Fruit fly (Drosophila melanogaster): ENCODE data around the gene tey.
A peak's percentile ranks its signal among the peaks of the same experiment; 100 is the strongest.

Gene tey

DNA sequence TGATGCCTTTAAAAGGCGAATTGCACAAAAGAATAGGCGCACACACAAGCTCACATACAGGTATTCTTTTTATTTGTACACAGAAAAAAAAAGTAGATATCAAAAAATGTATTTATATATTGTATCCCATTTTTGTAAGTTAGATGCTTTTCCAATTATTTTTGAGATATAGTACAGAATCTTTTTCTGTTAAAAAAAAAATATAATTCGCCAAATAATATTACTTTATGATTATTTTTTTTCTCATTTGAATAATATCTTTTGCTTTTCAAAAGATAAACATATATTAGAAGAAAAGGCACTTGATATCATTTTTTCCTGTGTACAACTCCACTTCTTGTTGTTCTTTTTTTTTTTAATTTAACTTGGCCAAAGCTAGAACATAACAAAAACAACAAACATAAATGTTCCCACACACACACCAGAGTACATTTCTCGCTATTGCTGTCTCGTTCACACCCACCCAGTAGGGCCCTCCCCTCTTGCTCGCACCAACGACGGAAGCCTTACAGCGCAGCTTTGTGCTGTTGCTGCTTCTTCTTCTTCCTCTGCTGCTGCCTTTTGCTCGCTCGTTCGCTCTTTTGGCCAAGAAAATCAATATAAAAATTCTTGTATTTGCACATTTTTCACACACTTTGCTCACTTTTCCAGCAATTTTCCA, 29.0 kb downstream of the tey start (continued):
- TF ChIP-seq CG10565 (GFP tag; optimal IDR thresholded peaks at IDR 0.05) (no peak), Hmx (GFP tag; optimal IDR thresholded peaks at IDR 0.05) (no peak), Hsf (GFP tag; optimal IDR thresholded peaks at IDR 0.05) (no peak), sqz (GFP tag; optimal IDR thresholded peaks at IDR 0.05) (no peak), CG42726 (GFP tag; IDR thresholded peaks at IDR 0.05; ENCODE audit: partially characterized antibody) (no peak), CG13287 (GFP tag; IDR thresholded peaks at IDR 0.05; ENCODE audit: partially characterized antibody) (no peak), salm (tag; optimal IDR thresholded peaks at IDR 0.05) (no peak), chif (GFP tag; optimal IDR thresholded peaks at IDR 0.05) (peak in 1 of 2 experiments; percentile 21), hb (GFP tag; IDR thresholded peaks at IDR 0.05; ENCODE audit: partially characterized antibody) (no peak), aop (GFP tag; IDR thresholded peaks at IDR 0.05) (no peak), CG12391 (tag; optimal IDR thresholded peaks at IDR 0.05) (peak; percentile 82), Fer2 (tag; optimal IDR thresholded peaks at IDR 0.05) (peak; percentile 79), CG16815 (GFP tag; optimal IDR thresholded peaks at IDR 0.05) (peak; percentile 50), CG30020 (tag; optimal IDR thresholded peaks at IDR 0.05) (no peak), ind (GFP tag; optimal IDR thresholded peaks at IDR 0.05) (peak; percentile 70), odd (GFP tag; optimal IDR thresholded peaks at IDR 0.05) (peak; percentile 17), CG15514 (GFP tag; optimal IDR thresholded peaks at IDR 0.05) (peak; percentile 27), bbx (GFP tag; IDR thresholded peaks at IDR 0.05; ENCODE audit: partially characterized antibody) (no peak), Trl (optimal IDR thresholded peaks at IDR 0.05) (no peak), Trl (GFP tag; optimal IDR thresholded peaks at IDR 0.05) (no peak), sd (tag; optimal IDR thresholded peaks at IDR 0.05) (peak; percentile 19), ewg (GFP tag; optimal IDR thresholded peaks at IDR 0.05) (no peak), so (GFP tag; IDR thresholded peaks at IDR 0.05) (no peak), CG12299 (tag; optimal IDR thresholded peaks at IDR 0.05) (peak; percentile 76), ato (GFP tag; IDR thresholded peaks at IDR 0.05; ENCODE audit: partially characterized antibody) (no peak), CG3407 (GFP tag; optimal IDR thresholded peaks at IDR 0.05) (no peak), Elba2 (GFP tag; optimal IDR thresholded peaks at IDR 0.05) (no peak), CG4328 (GFP tag; optimal IDR thresholded peaks at IDR 0.05) (no peak), Usf (GFP tag; optimal IDR thresholded peaks at IDR 0.05) (peak; percentile 4), sima (GFP tag; optimal IDR thresholded peaks at IDR 0.05) (no peak), tx (GFP tag; optimal IDR thresholded peaks at IDR 0.05) (no peak), Hmr (GFP tag; optimal IDR thresholded peaks at IDR 0.05) (peak; percentile 82), amos (GFP tag; IDR thresholded peaks at IDR 0.05; ENCODE audit: partially characterized antibody) (no peak), CG2712 (tag; optimal IDR thresholded peaks at IDR 0.05) (peak; percentile 90), Poxn (GFP tag; IDR thresholded peaks at IDR 0.05) (no peak), CG7928 (GFP tag; optimal IDR thresholded peaks at IDR 0.05) (no peak), TFAM (GFP tag; optimal IDR thresholded peaks at IDR 0.05) (no peak), CG14710 (tag; optimal IDR thresholded peaks at IDR 0.05) (peak; percentile 90), sc (optimal IDR thresholded peaks at IDR 0.05) (no peak), sc (GFP tag; optimal IDR thresholded peaks at IDR 0.05) (no peak), CG43689 (GFP tag; IDR thresholded peaks at IDR 0.05) (no peak), Hey (tag; optimal IDR thresholded peaks at IDR 0.05) (no peak), lab (GFP tag; optimal IDR thresholded peaks at IDR 0.05) (peak; percentile 82), grn (GFP tag; optimal IDR thresholded peaks at IDR 0.05) (no peak), CG11247 (GFP tag; IDR thresholded peaks at IDR 0.05) (no peak), CG13296 (GFP tag; optimal IDR thresholded peaks at IDR 0.05) (peak; percentile 81), Awh (GFP tag; IDR thresholded peaks at IDR 0.05) (peak; percentile 33; the same call in 1 of the 2 replicates), Bdp1 (GFP tag; optimal IDR thresholded peaks at IDR 0.05) (no peak), eyg (GFP tag; optimal IDR thresholded peaks at IDR 0.05) (no peak), dpn (GFP tag; optimal IDR thresholded peaks at IDR 0.05) (peak; percentile 14 to 57)
